Worm (Caenorhabditis elegans) whole organism, L2 larva: ENCODE measurements around the gene Y54G2A.48.

Experiments
- alr-1 ChIP-seq: fragments of 150-350 bp; optimal IDR thresholded peaks from 2 replicates; lab custom pipeline; 2014; ENCODE audit warnings: missing biosample characterization, missing genetic modification characterization
- blmp-1 ChIP-seq: sonication (generic microtip); optimal IDR thresholded peaks from 2 replicates; lab custom pipeline; 2017; ENCODE audit warnings: missing genetic modification characterization, mild to moderate bottlenecking, missing compliant biosample characterization, antibody characterized with exemption, moderate library complexity; ENCODE audit not compliant: insufficient read depth
- ceh-82 ChIP-seq: fragments of 150-350 bp; optimal IDR thresholded peaks from 2 replicates; lab custom pipeline; 2014; ENCODE audit warnings: missing biosample characterization, missing genetic modification characterization
- lsy-2 ChIP-seq, 2 experiments: fragments of 150-350 bp in 1 of 2; sonication (generic microtip) in 1 of 2; optimal IDR thresholded peaks; 2 replicates each; lab custom pipeline; 2014 to 2017; ENCODE audit warnings: missing biosample characterization in 2 of 2, missing genetic modification characterization in 2 of 2
- nhr-129 ChIP-seq: fragments of 150-350 bp; optimal IDR thresholded peaks from 2 replicates; lab custom pipeline; 2014; ENCODE audit warnings: missing biosample characterization, missing genetic modification characterization
- snpc-4 ChIP-seq: fragments of 150-350 bp; optimal IDR thresholded peaks from 2 replicates; lab custom pipeline; 2014; ENCODE audit warnings: missing biosample characterization, missing genetic modification characterization
- ztf-11 ChIP-seq: sonication (generic microtip); optimal IDR thresholded peaks from 2 replicates; lab custom pipeline; 2017; ENCODE audit warnings: missing biosample characterization, missing genetic modification characterization

DNA sequence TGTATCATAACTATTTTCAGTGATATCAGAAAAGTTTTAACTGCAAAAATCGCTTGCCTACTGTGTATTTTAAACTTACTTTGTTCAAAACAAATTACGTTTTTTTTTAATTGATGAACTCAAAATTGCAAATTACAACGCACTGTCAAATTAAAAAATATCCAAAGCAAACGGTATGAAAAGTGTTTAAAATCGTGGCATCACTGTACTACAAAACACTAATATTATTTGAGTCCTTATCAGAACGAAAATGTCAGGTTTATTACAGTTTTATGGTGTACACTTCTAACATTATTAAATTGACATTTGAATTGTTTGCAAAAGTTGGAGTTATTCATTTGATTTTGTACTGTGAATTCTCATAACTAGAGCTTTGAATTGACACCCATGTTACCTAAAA is 8.8 kb upstream of the Y54G2A.48 start, which contains the start of gene clec-83:
- no peak for TF ChIP-seq alr-1 (tag; lab: Kevin White, UChicago)
- TF ChIP-seq nhr-129 (tag; lab: Kevin White, UChicago): no peak
- no peak for TF ChIP-seq snpc-4
- TF ChIP-seq ztf-11 (tag; lab: Kevin White, UChicago): no peak
- TF ChIP-seq ceh-82 (tag; lab: Kevin White, UChicago): no peak
- no peak for TF ChIP-seq blmp-1
- no peak for TF ChIP-seq lsy-2 (tag; optimal IDR thresholded peaks at IDR 0.05; lab: Kevin White, UChicago)
